Worm (Caenorhabditis elegans): ENCODE measurements around the gene slc-17.5.

Gene slc-17.5

ce11 chrV:8288125-8288806 lies 3.6 kb upstream of the slc-17.5 start (continued):
- no peak for TF ChIP-seq unc-130 (tag; optimal IDR thresholded peaks at IDR 0.05)
- no peak for TF ChIP-seq nhr-12 (tag; optimal IDR thresholded peaks at IDR 0.05)
- no peak for TF ChIP-seq dpl-1 (GFP tag; optimal IDR thresholded peaks at IDR 0.05)
- no peak for TF ChIP-seq pqm-1 (tag; optimal IDR thresholded peaks at IDR 0.05)
- TF ChIP-seq lin-39 (tag; optimal IDR thresholded peaks at IDR 0.05) = no peak
- TF ChIP-seq hlh-4 (tag; optimal IDR thresholded peaks at IDR 0.05) = no peak
- no peak for TF ChIP-seq mef-2 (tag; optimal IDR thresholded peaks at IDR 0.05)
- no peak for TF ChIP-seq elt-3 (tag; optimal IDR thresholded peaks at IDR 0.05)
- no peak for TF ChIP-seq xbp-1 (tag; optimal IDR thresholded peaks at IDR 0.05)

ce11 chrV:8285455-8285854 lies 755 bp upstream of the slc-17.5 start:
- TF ChIP-seq ztf-4 (tag; optimal IDR thresholded peaks at IDR 0.05) = no peak
- no peak for TF ChIP-seq fkh-8 (tag; optimal IDR thresholded peaks at IDR 0.05)

ce11 chrV:8282933-8283332 lies 1.8 kb downstream of the slc-17.5 start:
- TF ChIP-seq alr-1 (tag; optimal IDR thresholded peaks at IDR 0.05; ENCODE audit: borderline replicate concordance) = no peak
- no peak for TF ChIP-seq efl-1 (optimal IDR thresholded peaks at IDR 0.05)
- peak in 1 of 2 experiments; percentile 24 for TF ChIP-seq efl-1 (GFP tag; optimal IDR thresholded peaks at IDR 0.05 in 1 of 2)
- TF ChIP-seq C34B4.2 (tag; optimal IDR thresholded peaks at IDR 0.05) = no peak

- TF ChIP-seq efl-1 (optimal IDR thresholded peaks at IDR 0.05) (no peak), efl-1 (GFP tag; optimal IDR thresholded peaks at IDR 0.05 in 1 of 2) (peak in 1 of 2 experiments; percentile 89), mab-9 (GFP tag; IDR thresholded peaks at IDR 0.05) (no peak)
Observed at ce11 chrV:8281646-8282045, 3.1 kb downstream of the slc-17.5 start.

- TF ChIP-seq mep-1 (tag; optimal IDR thresholded peaks at IDR 0.05) (no peak), efl-1 (optimal IDR thresholded peaks at IDR 0.05) (no peak), efl-1 (GFP tag; optimal IDR thresholded peaks at IDR 0.05 in 1 of 2) (peak in 1 of 2 experiments; percentile 89)
Observed at ce11 chrV:8280770-8281169, 3.9 kb downstream of the slc-17.5 start, which contains the start of gene str-135. TSS of gene str-135 (minus strand) at chrV:8280870.

- TF ChIP-seq nhr-28 (tag; optimal IDR thresholded peaks at IDR 0.05) (no peak), rnt-1 (tag; optimal IDR thresholded peaks at IDR 0.05) (no peak), nhr-90 (tag; optimal IDR thresholded peaks at IDR 0.05; ENCODE audit: poor library complexity) (no peak), sptf-1 (tag; optimal IDR thresholded peaks at IDR 0.05) (no peak), lin-13 (GFP tag; optimal IDR thresholded peaks at IDR 0.05) (no peak), jun-1 (tag; optimal IDR thresholded peaks at IDR 0.05) (no peak), hlh-4 (tag; optimal IDR thresholded peaks at IDR 0.05) (no peak), unc-62 (GFP tag; optimal IDR thresholded peaks at IDR 0.05) (no peak), nhr-76 (tag; optimal IDR thresholded peaks at IDR 0.05) (no peak), hpl-2 (GFP tag; optimal IDR thresholded peaks at IDR 0.05) (no peak), C16A3.4 (tag; optimal IDR thresholded peaks at IDR 0.05) (no peak), grh-1 (GFP tag; IDR thresholded peaks at IDR 0.05) (no peak), swsn-7 (tag; optimal IDR thresholded peaks at IDR 0.05) (no peak), Y116A8C.19 (tag; optimal IDR thresholded peaks at IDR 0.05; ENCODE audit: borderline replicate concordance) (no peak), lsy-2 (tag; optimal IDR thresholded peaks at IDR 0.05) (no peak), zip-4 (GFP tag; optimal IDR thresholded peaks at IDR 0.05) (no peak), lin-39 (tag; optimal IDR thresholded peaks at IDR 0.05) (no peak)
Observed at ce11 chrV:8278830-8279229, 5.9 kb downstream of the slc-17.5 start, which contains the start of gene str-136. TSS of gene str-136 (minus strand) at chrV:8278930.
